Fruit fly (Drosophila melanogaster): Measurements from ENCODE around the gene Fbw5.

DNA sequence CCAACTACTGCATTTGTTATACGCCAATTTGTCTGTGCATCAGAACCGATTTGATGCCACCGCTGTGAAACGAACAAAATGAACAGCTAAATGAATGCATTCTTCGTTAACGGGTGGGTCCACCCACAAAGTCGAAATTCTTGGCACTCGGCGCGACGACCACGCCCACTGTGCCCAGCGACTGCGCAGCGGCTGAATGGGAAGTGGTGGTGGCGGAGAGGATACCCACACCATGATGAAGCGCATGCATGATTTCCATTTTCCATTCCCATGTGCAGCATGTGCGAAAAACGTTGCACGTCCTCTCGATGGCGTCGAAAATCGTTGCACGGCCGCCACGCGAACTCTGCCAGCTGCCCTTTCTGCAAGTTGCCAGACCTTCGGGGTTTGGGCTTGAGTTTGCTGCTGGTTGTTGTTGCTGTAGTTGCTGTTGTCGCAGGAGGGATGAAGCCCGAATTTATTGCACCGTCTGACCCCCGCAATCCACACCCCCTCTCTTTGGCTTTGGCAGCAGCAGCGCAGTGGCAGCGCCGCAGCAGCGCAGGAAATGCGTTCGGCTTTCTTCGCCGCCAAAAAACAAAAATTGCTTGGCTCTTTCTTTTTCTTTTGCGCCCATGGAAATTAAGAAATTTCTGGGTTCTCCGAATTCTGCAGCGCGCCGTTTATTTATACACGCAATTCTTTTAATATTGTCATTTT, 15.5 kb upstream of the Fbw5 start:
- TF ChIP-seq CG17806 (tag; optimal IDR thresholded peaks at IDR 0.05) (no peak), CG12605 (GFP tag; IDR thresholded peaks at IDR 0.05) (no peak), gl (tag; optimal IDR thresholded peaks at IDR 0.05) (no peak), CG4496 (GFP tag; IDR thresholded peaks at IDR 0.05) (peak; percentile 42; the same call in 1 of the 3 replicates), CG8159 (tag; optimal IDR thresholded peaks at IDR 0.05) (no peak), Pif1B (GFP tag; optimal IDR thresholded peaks at IDR 0.05) (no peak), CG34367 (tag; optimal IDR thresholded peaks at IDR 0.05) (no peak), CG8301 (tag; optimal IDR thresholded peaks at IDR 0.05) (no peak), CG9948 (tag; optimal IDR thresholded peaks at IDR 0.05) (no peak), Snoo (tag; optimal IDR thresholded peaks at IDR 0.05) (peak; percentile 30)

Data from whole organism, pupa.